Fruit fly (Drosophila melanogaster) whole organism, prepupa: ENCODE data around the gene CG14770.

Source experiments
- CG10631 ChIP-seq: fragments of 200-800 bp; sonication (Bioruptor generic); optimal IDR thresholded peaks from 2 replicates; lab custom pipeline; 2016; ENCODE audit warnings: missing biosample characterization, missing genetic modification characterization
- CG10669 ChIP-seq: fragments of 200-800 bp; sonication (Bioruptor generic); optimal IDR thresholded peaks from 3 replicates; lab custom pipeline; 2018; ENCODE audit warnings: missing biosample characterization, mild to moderate bottlenecking, missing genetic modification characterization, moderate library complexity
- CG11762 ChIP-seq: fragments of 200-800 bp; sonication (Bioruptor generic); optimal IDR thresholded peaks from 3 replicates; lab custom pipeline; 2016; ENCODE audit warnings: missing biosample characterization, missing genetic modification characterization; ENCODE audit not compliant: insufficient read depth
- CG15336 ChIP-seq: fragments of 200-800 bp; sonication (Bioruptor generic); IDR thresholded peaks from 2 replicates; pipeline ENCODE4 v1.3.6; 2022; ENCODE audit warnings: missing biosample characterization, missing genetic modification characterization
- CG3032 ChIP-seq: fragments of 200-800 bp; optimal IDR thresholded peaks from 2 replicates; lab custom pipeline; 2019; ENCODE audit warnings: missing biosample characterization, mild to moderate bottlenecking, missing genetic modification characterization, moderate library complexity
- CG31627 ChIP-seq: fragments of 200-800 bp; sonication (Bioruptor generic); optimal IDR thresholded peaks from 3 replicates; lab custom pipeline; 2016; ENCODE audit warnings: missing biosample characterization, missing genetic modification characterization
- CG32006 ChIP-seq: fragments of 200-800 bp; sonication (Bioruptor generic); optimal IDR thresholded peaks from 3 replicates; lab custom pipeline; 2017; ENCODE audit warnings: missing biosample characterization, mild to moderate bottlenecking, missing genetic modification characterization
- CG34406 ChIP-seq: fragments of 200-800 bp; sonication (Bioruptor generic); optimal IDR thresholded peaks from 3 replicates; lab custom pipeline; 2016; ENCODE audit warnings: missing biosample characterization, missing genetic modification characterization
- CG3919 ChIP-seq: fragments of 200-800 bp; sonication (Bioruptor generic); optimal IDR thresholded peaks from 3 replicates; lab custom pipeline; 2016; ENCODE audit warnings: missing biosample characterization, missing genetic modification characterization
- CG4318 ChIP-seq: fragments of 200-800 bp; sonication (Bioruptor generic); optimal IDR thresholded peaks from 3 replicates; lab custom pipeline; 2017; ENCODE audit warnings: missing biosample characterization, mild to moderate bottlenecking, missing genetic modification characterization
- CG7368 ChIP-seq: fragments of 200-800 bp; sonication (Bioruptor generic); optimal IDR thresholded peaks from 3 replicates; lab custom pipeline; 2016; ENCODE audit warnings: missing biosample characterization, missing genetic modification characterization
- CG8319 ChIP-seq: fragments of 200-800 bp; sonication (Bioruptor generic); optimal IDR thresholded peaks from 3 replicates; lab custom pipeline; 2016; ENCODE audit warnings: missing biosample characterization, missing genetic modification characterization
- CG9139 ChIP-seq: fragments of 200-800 bp; sonication (Bioruptor generic); optimal IDR thresholded peaks from 3 replicates; lab custom pipeline; 2017; ENCODE audit warnings: missing biosample characterization, mild to moderate bottlenecking, missing genetic modification characterization
- Eip78C ChIP-seq: fragments of 200-800 bp; sonication (Bioruptor generic); peaks from one replicate; lab custom pipeline; 2016; ENCODE audit warnings: missing biosample characterization, missing genetic modification characterization
- Hr4 ChIP-seq: fragments of 200-800 bp; sonication (Bioruptor generic); optimal IDR thresholded peaks from 3 replicates; lab custom pipeline; 2016; ENCODE audit warnings: missing biosample characterization, missing genetic modification characterization
- Lpt ChIP-seq: fragments of 200-800 bp; sonication (Bioruptor generic); optimal IDR thresholded peaks from 3 replicates; lab custom pipeline; 2016; ENCODE audit warnings: missing biosample characterization, missing genetic modification characterization
- Met ChIP-seq: fragments of 200-800 bp; sonication (Bioruptor generic); optimal IDR thresholded peaks from 3 replicates; lab custom pipeline; 2016; ENCODE audit warnings: missing biosample characterization, missing genetic modification characterization
- OdsH ChIP-seq: fragments of 200-800 bp; sonication (Bioruptor generic); optimal IDR thresholded peaks from 3 replicates; lab custom pipeline; 2016; ENCODE audit warnings: missing biosample characterization, missing genetic modification characterization
- Smox ChIP-seq: fragments of 200-800 bp; sonication (Bioruptor generic); optimal IDR thresholded peaks from 3 replicates; lab custom pipeline; 2016; ENCODE audit warnings: missing biosample characterization, missing genetic modification characterization
- Sox14 ChIP-seq: fragments of 200-800 bp; sonication (Bioruptor generic); optimal IDR thresholded peaks from 3 replicates; lab custom pipeline; 2016; ENCODE audit warnings: missing biosample characterization, missing genetic modification characterization
- Sox15 ChIP-seq: fragments of 200-800 bp; sonication (Bioruptor generic); optimal IDR thresholded peaks from 3 replicates; lab custom pipeline; 2016; ENCODE audit warnings: missing biosample characterization, missing genetic modification characterization
- cyc ChIP-seq: fragments of 200-800 bp; sonication (Bioruptor generic); optimal IDR thresholded peaks from 3 replicates; lab custom pipeline; 2016; ENCODE audit warnings: missing biosample characterization, missing genetic modification characterization
- dac ChIP-seq: fragments of 200-800 bp; sonication (Bioruptor generic); optimal IDR thresholded peaks from 2 replicates; lab custom pipeline; 2017; ENCODE audit warnings: missing biosample characterization, mild to moderate bottlenecking, missing genetic modification characterization
- esn ChIP-seq: fragments of 200-800 bp; sonication (Bioruptor generic); optimal IDR thresholded peaks from 2 replicates; lab custom pipeline; 2016; ENCODE audit warnings: missing biosample characterization, mild to moderate bottlenecking, missing genetic modification characterization, moderate library complexity
- fkh ChIP-seq: fragments of 200-800 bp; sonication (Bioruptor generic); optimal IDR thresholded peaks from 3 replicates; lab custom pipeline; 2017; ENCODE audit warnings: missing biosample characterization, mild to moderate bottlenecking, missing genetic modification characterization, moderate library complexity
- lz ChIP-seq: fragments of 200-800 bp; sonication (Bioruptor generic); optimal IDR thresholded peaks from 3 replicates; lab custom pipeline; 2016; ENCODE audit warnings: missing biosample characterization, missing genetic modification characterization
- net ChIP-seq: fragments of 200-800 bp; sonication (Bioruptor generic); optimal IDR thresholded peaks from 3 replicates; lab custom pipeline; 2016; ENCODE audit warnings: missing biosample characterization, missing genetic modification characterization
- salr ChIP-seq, 2 experiments: fragments of 200-800 bp; sonication (Bioruptor generic); optimal IDR thresholded peaks; 3 replicates each; lab custom pipeline; 2016 to 2018; ENCODE audit warnings: missing biosample characterization in 2 of 2, missing genetic modification characterization in 2 of 2, mild to moderate bottlenecking in 1 of 2
- spab ChIP-seq: fragments of 200-800 bp; sonication (Bioruptor generic); optimal IDR thresholded peaks from 2 replicates; lab custom pipeline; 2017; ENCODE audit warnings: missing biosample characterization, mild to moderate bottlenecking, missing genetic modification characterization, missing genetic modification reagents
- ss ChIP-seq, 2 experiments: fragments of 200-800 bp; sonication (Bioruptor generic); optimal IDR thresholded peaks; 2 replicates in 1 of 2; 3 replicates in 1 of 2; lab custom pipeline; 2017 to 2018; ENCODE audit warnings: mild to moderate bottlenecking in 2 of 2, missing biosample characterization in 2 of 2, missing genetic modification characterization in 2 of 2, moderate library complexity in 1 of 2
- vri ChIP-seq: fragments of 200-800 bp; sonication (Bioruptor generic); optimal IDR thresholded peaks from 3 replicates; lab custom pipeline; 2016; ENCODE audit warnings: missing biosample characterization, mild to moderate bottlenecking, missing genetic modification characterization

The CG14770 gene

dm6 chrX:1341944-1342392 lies 27.1 kb upstream of the CG14770 start, which contains the start of gene Naa30A (continued):
- no peak for TF ChIP-seq salr (GFP tag; optimal IDR thresholded peaks at IDR 0.05; lab: Kevin White, UChicago)
- no peak for TF ChIP-seq Hr4 (GFP tag; lab: Kevin White, UChicago)
- no peak for TF ChIP-seq fkh (GFP tag; lab: Kevin White, UChicago)
- no peak for TF ChIP-seq cyc (GFP tag; lab: Kevin White, UChicago)
- no peak for TF ChIP-seq CG4318
- no peak for TF ChIP-seq CG9139 (GFP tag; lab: Kevin White, UChicago)
- no peak for TF ChIP-seq CG32006
- TF ChIP-seq Smox (GFP tag; lab: Kevin White, UChicago) = no peak
- no peak for TF ChIP-seq dac (GFP tag; lab: Kevin White, UChicago)
- no peak for TF ChIP-seq CG3919 (GFP tag; lab: Kevin White, UChicago)
- TF ChIP-seq net = no peak
- no peak for TF ChIP-seq CG31627 (GFP tag; lab: Kevin White, UChicago)
- TF ChIP-seq, all 60 proteins: peak for 5

- TF ChIP-seq spab (GFP tag; lab: Kevin White, UChicago) = no peak
- TF ChIP-seq vri (GFP tag; lab: Kevin White, UChicago) = peak; percentile 96
These were observed 22.8 kb upstream of the CG14770 start, which contains the start of gene Tsp2A for dm6 chrX:1346256-1346655. Gene Tsp2A, plus strand, starts transcription at chrX:1346553.

dm6 chrX:1346833-1347232 lies 22.2 kb upstream of the CG14770 start:
- TF ChIP-seq ss (GFP tag; optimal IDR thresholded peaks at IDR 0.05; lab: Kevin White, UChicago) = no peak

- TF ChIP-seq esn = peak; percentile 45
- TF ChIP-seq lz (GFP tag; lab: Kevin White, UChicago) = peak; percentile 29
- no peak for TF ChIP-seq CG15336 (GFP tag; lab: Robert Waterston, UW)
- TF ChIP-seq Eip78C = peak; percentile 35
- TF ChIP-seq CG10631 (GFP tag; lab: Kevin White, UChicago) = no peak
- TF ChIP-seq CG3032 (tag; lab: Kevin White, UChicago) = peak; percentile 21
These were observed 19.8 kb upstream of the CG14770 start, which contains the start of gene MTPAP for dm6 chrX:1349255-1349654. Gene MTPAP, minus strand, starts transcription at chrX:1349357.

dm6 chrX:1353322-1354212 lies 15.5 kb upstream of the CG14770 start, which contains the start of the genes CG12773 and CG11417:
Gene CG12773, minus strand, starts transcription at chrX:1353981.
Gene CG11417, plus strand, starts transcription at chrX:1354014.
- TF ChIP-seq vri (GFP tag; lab: Kevin White, UChicago) = peak; percentile 35
- no peak for TF ChIP-seq CG11762

dm6 chrX:1357501-1357900 lies 11.5 kb upstream of the CG14770 start, which contains the start of gene png:
Gene png, minus strand, starts transcription at chrX:1357601.
- no peak for TF ChIP-seq Met (GFP tag; lab: Kevin White, UChicago)
- TF ChIP-seq CG31627 (GFP tag; lab: Kevin White, UChicago) = no peak
- no peak for TF ChIP-seq CG10669 (GFP tag; lab: Kevin White, UChicago)
- no peak for TF ChIP-seq ss (GFP tag; optimal IDR thresholded peaks at IDR 0.05; lab: Kevin White, UChicago)
- no peak for TF ChIP-seq Lpt (GFP tag; lab: Kevin White, UChicago)
- TF ChIP-seq CG34406 (GFP tag; lab: Kevin White, UChicago) = no peak
- no peak for TF ChIP-seq CG8319 (GFP tag; lab: Kevin White, UChicago)
- no peak for TF ChIP-seq OdsH (GFP tag; lab: Kevin White, UChicago)
- no peak for TF ChIP-seq Sox14 (GFP tag; lab: Kevin White, UChicago)
- no peak for TF ChIP-seq Sox15 (GFP tag; lab: Kevin White, UChicago)
- no peak for TF ChIP-seq CG3032 (tag; lab: Kevin White, UChicago)
- no peak for TF ChIP-seq CG7368 (GFP tag; lab: Kevin White, UChicago)
- no peak for TF ChIP-seq net
